Fruit fly (Drosophila melanogaster): ENCODE measurements around the gene DAAM.
A peak's percentile ranks its signal among the peaks of the same experiment; 100 is the strongest.

dm6 chrX:1346256-1346655, 24.1 kb upstream of the DAAM start, which contains the start of gene Tsp2A:
- TF ChIP-seq br (GFP tag; optimal IDR thresholded peaks at IDR 0.05) (no peak), sv (GFP tag; optimal IDR thresholded peaks at IDR 0.05) (no peak), h (GFP tag; optimal IDR thresholded peaks at IDR 0.05) (peak; percentile 37), CG9705 (GFP tag; optimal IDR thresholded peaks at IDR 0.05) (no peak), Rel (GFP tag; optimal IDR thresholded peaks at IDR 0.05) (no peak), Rel (tag; optimal IDR thresholded peaks at IDR 0.05) (no peak), Hr83 (GFP tag; optimal IDR thresholded peaks at IDR 0.05; ENCODE audit: poor library complexity, severe bottlenecking) (no peak), pan (optimal IDR thresholded peaks at IDR 0.05) (no peak), Myc (optimal IDR thresholded peaks at IDR 0.05) (no peak)
